Fruit fly (Drosophila melanogaster): ENCODE results near the gene Pxt.
"Not testable (repeated sequence)": the region's sequence is repeated elsewhere in the genome, so short reads cannot be mapped to it uniquely, and the experiment has no call there.

- not testable (repeated sequence) for TF ChIP-seq CG5204, cic, CG1620, CG11617 (GFP tag; optimal IDR thresholded peaks at IDR 0.05)
These were observed 43.8 kb downstream of the Pxt start, which contains the start of gene TyrR for dm6 chr3R:17763088-17763487.
